Worm (Caenorhabditis elegans) whole organism, late embryonic: ENCODE measurements around the gene C54D10.4.

ENCODE experiments used
- K02D7.2 ChIP-seq: sonication (generic microtip); optimal IDR thresholded peaks from 2 replicates; lab custom pipeline; 2017; ENCODE audit warnings: mild to moderate bottlenecking, missing genetic modification characterization, missing compliant biosample characterization
- T23F11.4 ChIP-seq: fragments of 200-800 bp; sonication (Bioruptor generic); optimal IDR thresholded peaks from 2 replicates; lab custom pipeline; 2018; ENCODE audit warnings: mild to moderate bottlenecking, missing genetic modification characterization, missing compliant biosample characterization
- Y22D7AL.16 ChIP-seq: sonication (generic microtip); optimal IDR thresholded peaks from 2 replicates; lab custom pipeline; 2016; ENCODE audit warnings: missing genetic modification characterization, missing compliant biosample characterization
- ahr-1 ChIP-seq: sonication (generic microtip); optimal IDR thresholded peaks from 2 replicates; lab custom pipeline; 2016; ENCODE audit warnings: missing genetic modification characterization, missing compliant biosample characterization
- ama-1 ChIP-seq: fragments of 150-350 bp; optimal IDR thresholded peaks from 2 replicates; lab custom pipeline; 2014
- ceh-14 ChIP-seq: sonication (generic microtip); optimal IDR thresholded peaks from 2 replicates; lab custom pipeline; 2016; ENCODE audit warnings: missing genotype, missing genetic modification characterization, missing compliant biosample characterization
- ceh-18 ChIP-seq: sonication (generic microtip); optimal IDR thresholded peaks from 2 replicates; lab custom pipeline; 2016; ENCODE audit warnings: missing genetic modification characterization, missing compliant biosample characterization
- ceh-19 ChIP-seq: fragments of 200-800 bp; sonication (Bioruptor generic); optimal IDR thresholded peaks from 2 replicates; lab custom pipeline; 2018; ENCODE audit warnings: mild to moderate bottlenecking, missing genetic modification characterization, missing compliant biosample characterization
- ceh-22 ChIP-seq: sonication (generic microtip); optimal IDR thresholded peaks from 2 replicates; lab custom pipeline; 2017; ENCODE audit warnings: missing biosample characterization, missing genetic modification characterization
- ceh-24 ChIP-seq: sonication (generic microtip); optimal IDR thresholded peaks from 2 replicates; lab custom pipeline; 2016; ENCODE audit warnings: mild to moderate bottlenecking, missing genetic modification characterization, missing compliant biosample characterization
- ceh-31 ChIP-seq: sonication (generic microtip); optimal IDR thresholded peaks from 2 replicates; lab custom pipeline; 2016; ENCODE audit warnings: missing genetic modification characterization, missing compliant biosample characterization
- ceh-45 ChIP-seq: fragments of 200-800 bp; sonication (Bioruptor generic); IDR thresholded peaks from 2 replicates; pipeline ENCODE4 v1.3.6; 2022; ENCODE audit warnings: missing genetic modification reagents, missing genetic modification characterization, missing compliant biosample characterization
- ceh-9 ChIP-seq: sonication (generic microtip); optimal IDR thresholded peaks from 2 replicates; lab custom pipeline; 2016; ENCODE audit warnings: mild to moderate bottlenecking, missing genetic modification characterization, inconsistent platforms, missing compliant biosample characterization
- dve-1 ChIP-seq: sonication (generic microtip); optimal IDR thresholded peaks from 2 replicates; lab custom pipeline; 2017; ENCODE audit warnings: antibody characterized with exemption, mild to moderate bottlenecking, missing genetic modification characterization, missing compliant biosample characterization
- eyg-1 ChIP-seq: sonication (generic microtip); optimal IDR thresholded peaks from 2 replicates; lab custom pipeline; 2016; ENCODE audit warnings: missing genotype, missing genetic modification characterization, missing compliant biosample characterization
- fax-1 ChIP-seq: sonication (generic microtip); optimal IDR thresholded peaks from 2 replicates; lab custom pipeline; 2016; ENCODE audit warnings: missing genotype, missing genetic modification characterization, missing compliant biosample characterization
- hlh-13 ChIP-seq: fragments of 200-800 bp; sonication (Bioruptor generic); optimal IDR thresholded peaks from 2 replicates; lab custom pipeline; 2018; ENCODE audit warnings: mild to moderate bottlenecking, missing genetic modification characterization, missing compliant biosample characterization
- hlh-15 ChIP-seq: sonication (generic microtip); optimal IDR thresholded peaks from 2 replicates; lab custom pipeline; 2016; ENCODE audit warnings: missing genetic modification characterization, missing compliant biosample characterization
- hlh-6 ChIP-seq: sonication (generic microtip); optimal IDR thresholded peaks from 2 replicates; lab custom pipeline; 2016; ENCODE audit warnings: missing genotype, missing genetic modification characterization, missing compliant biosample characterization
- hlh-8 ChIP-seq: sonication (generic microtip); optimal IDR thresholded peaks from 2 replicates; lab custom pipeline; 2016; ENCODE audit warnings: missing genotype, missing genetic modification characterization, missing compliant biosample characterization
- lin-11 ChIP-seq: fragments of 200-800 bp; sonication (Bioruptor generic); optimal IDR thresholded peaks from 2 replicates; lab custom pipeline; 2018; ENCODE audit warnings: mild to moderate bottlenecking, missing genetic modification characterization, missing compliant biosample characterization
- madf-2 ChIP-seq: sonication (generic microtip); optimal IDR thresholded peaks from 2 replicates; lab custom pipeline; 2017; ENCODE audit warnings: missing genetic modification characterization, missing compliant biosample characterization
- nhr-11 ChIP-seq: fragments of 150-350 bp; optimal IDR thresholded peaks from 2 replicates; lab custom pipeline; 2014; ENCODE audit warnings: missing biosample characterization, missing genetic modification characterization
- npax-4 ChIP-seq: sonication (generic microtip); optimal IDR thresholded peaks from 2 replicates; lab custom pipeline; 2016; ENCODE audit warnings: missing genetic modification characterization, missing compliant biosample characterization
- pag-3 ChIP-seq: sonication (generic microtip); optimal IDR thresholded peaks from 2 replicates; lab custom pipeline; 2016; ENCODE audit warnings: missing compliant biosample characterization, missing genetic modification characterization, borderline replicate concordance
- pat-9 ChIP-seq: fragments of 200-800 bp; sonication (Bioruptor generic); optimal IDR thresholded peaks from 2 replicates; lab custom pipeline; 2018; ENCODE audit warnings: mild to moderate bottlenecking, missing genetic modification characterization, moderate library complexity, missing compliant biosample characterization
- pax-1 ChIP-seq: fragments of 150-350 bp; optimal IDR thresholded peaks from 2 replicates; lab custom pipeline; 2014; ENCODE audit warnings: missing biosample characterization, missing genetic modification characterization
- pha-2 ChIP-seq: sonication (generic microtip); optimal IDR thresholded peaks from 2 replicates; lab custom pipeline; 2017; ENCODE audit warnings: mild to moderate bottlenecking, missing genetic modification characterization, missing compliant biosample characterization
- pqm-1 ChIP-seq: sonication (generic microtip); optimal IDR thresholded peaks from 2 replicates; lab custom pipeline; 2016; ENCODE audit warnings: missing genetic modification characterization, missing compliant biosample characterization
- pros-1 ChIP-seq: fragments of 150-350 bp; optimal IDR thresholded peaks from 2 replicates; lab custom pipeline; 2014; ENCODE audit warnings: missing biosample characterization, missing genetic modification reagents, missing genetic modification characterization
- rnt-1 ChIP-seq: sonication (generic microtip); optimal IDR thresholded peaks from 2 replicates; lab custom pipeline; 2016; ENCODE audit warnings: missing genetic modification characterization, missing compliant biosample characterization
- ttx-3 ChIP-seq: sonication (generic microtip); optimal IDR thresholded peaks from 2 replicates; lab custom pipeline; 2016; ENCODE audit warnings: missing genetic modification reagents, missing genetic modification characterization, missing compliant biosample characterization
- unc-3 ChIP-seq, 2 experiments: fragments of 200-800 bp in 1 of 2; sonication (Bioruptor generic) in 1 of 2; sonication (generic microtip) in 1 of 2; conservative IDR thresholded peaks in 1 of 2; optimal IDR thresholded peaks in 1 of 2; 2 replicates each; pipeline versions ENCODE4 v1.3.6 to Lab custom; 2016 to 2022; ENCODE audit warnings: missing compliant biosample characterization in 2 of 2, missing genetic modification characterization in 2 of 2, missing genetic modification reagents in 1 of 2
- unc-42 ChIP-seq: sonication (generic microtip); optimal IDR thresholded peaks from 2 replicates; lab custom pipeline; 2016; ENCODE audit warnings: missing genotype, missing genetic modification characterization, missing compliant biosample characterization
- unc-55 ChIP-seq: sonication (generic microtip); optimal IDR thresholded peaks from 2 replicates; lab custom pipeline; 2017; ENCODE audit warnings: missing biosample characterization, missing genetic modification reagents, missing genetic modification characterization
- unc-86 ChIP-seq: sonication (generic microtip); optimal IDR thresholded peaks from 2 replicates; lab custom pipeline; 2016; ENCODE audit warnings: missing genetic modification characterization, missing compliant biosample characterization

Gene C54D10.4

ce11 chrV:12421360-12421759 is 617 bp upstream of the C54D10.4 start:
- peak; percentile 62 for TF ChIP-seq ceh-31 (tag; lab: Kevin White, UChicago)
- TF ChIP-seq unc-42 (tag; lab: Kevin White, UChicago): peak; percentile 53
- no peak for TF ChIP-seq ahr-1
- TF ChIP-seq, all 69 proteins: peak for 2

- TF ChIP-seq ceh-19 (GFP tag; lab: Kevin White, UChicago) (no peak), ttx-3 (no peak), T23F11.4 (GFP tag; lab: Kevin White, UChicago) (no peak), pag-3 (tag; lab: Kevin White, UChicago) (no peak), ceh-14 (no peak), hlh-8 (tag; lab: Kevin White, UChicago) (no peak), Y22D7AL.16 (tag; lab: Kevin White, UChicago) (no peak), hlh-13 (GFP tag; lab: Kevin White, UChicago) (no peak), ama-1 (no peak), unc-55 (GFP tag; lab: Kevin White, UChicago) (no peak), unc-3 (GFP tag; conservative IDR thresholded peaks at IDR 0.05; lab: Robert Waterston, UW) (no peak), unc-3 (tag; optimal IDR thresholded peaks at IDR 0.05; lab: Kevin White, UChicago) (no peak), pat-9 (tag; lab: Kevin White, UChicago) (no peak), K02D7.2 (no peak), pax-1 (tag; lab: Kevin White, UChicago) (no peak), eyg-1 (tag; lab: Kevin White, UChicago) (no peak), nhr-11 (tag; lab: Kevin White, UChicago) (no peak), ceh-18 (tag; lab: Kevin White, UChicago) (no peak), lin-11 (tag; lab: Kevin White, UChicago) (no peak), pros-1 (no peak), madf-2 (tag; lab: Kevin White, UChicago) (no peak)
Observed at ce11 chrV:12418292-12418691, 2.5 kb downstream of the C54D10.4 start, which contains the start of gene C54D10.3. Gene C54D10.3 (plus strand): TSS chrV:12418592.

ce11 chrV:12417277-12417676 is 3.5 kb downstream of the C54D10.4 start, which contains the start of gene cdr-3:
Gene cdr-3 (minus strand): TSS chrV:12417377.
- TF ChIP-seq ahr-1 (no peak), lin-11 (tag; lab: Kevin White, UChicago) (no peak), ceh-24 (no peak), unc-42 (tag; lab: Kevin White, UChicago) (no peak), hlh-13 (GFP tag; lab: Kevin White, UChicago) (no peak), unc-86 (tag; lab: Kevin White, UChicago) (no peak), ceh-31 (tag; lab: Kevin White, UChicago) (no peak), rnt-1 (tag; lab: Kevin White, UChicago) (no peak)
- TF ChIP-seq, all 69 proteins: peak for 0

- TF ChIP-seq fax-1 (tag; lab: Kevin White, UChicago): no peak
- no peak for TF ChIP-seq hlh-6 (tag; lab: Kevin White, UChicago)
- no peak for TF ChIP-seq madf-2 (tag; lab: Kevin White, UChicago)
- TF ChIP-seq hlh-13 (GFP tag; lab: Kevin White, UChicago): no peak
- no peak for TF ChIP-seq ceh-19 (GFP tag; lab: Kevin White, UChicago)
- no peak for TF ChIP-seq pqm-1
- TF ChIP-seq ceh-45 (GFP tag; lab: Robert Waterston, UW): no peak
- TF ChIP-seq ceh-22 (tag; lab: Kevin White, UChicago): no peak
- no peak for TF ChIP-seq ceh-24
- no peak for TF ChIP-seq pha-2 (tag; lab: Kevin White, UChicago)
- no peak for TF ChIP-seq dve-1 (tag; lab: Kevin White, UChicago)
- TF ChIP-seq nhr-11 (tag; lab: Kevin White, UChicago): no peak
- no peak for TF ChIP-seq T23F11.4 (GFP tag; lab: Kevin White, UChicago)
- TF ChIP-seq hlh-15: no peak
- no peak for TF ChIP-seq npax-4
- TF ChIP-seq ceh-14: no peak
- TF ChIP-seq ceh-9 (tag; lab: Kevin White, UChicago): no peak
- TF ChIP-seq, all 69 proteins: peak for 0
Observed at ce11 chrV:12415656-12416055, 5.1 kb downstream of the C54D10.4 start, which contains the start of gene cdr-2. Gene cdr-2 (minus strand): TSS chrV:12415709.
